Worm (Caenorhabditis elegans) whole organism, L1 larva: ENCODE measurements around the gene C16C10.13.

ENCODE experiments used
- F16B12.6 ChIP-seq: fragments of 150-350 bp; optimal IDR thresholded peaks from 2 replicates; lab custom pipeline; 2014; ENCODE audit warnings: missing biosample characterization, missing genetic modification characterization
- aha-1 ChIP-seq: fragments of 150-350 bp; optimal IDR thresholded peaks from 2 replicates; lab custom pipeline; 2014; ENCODE audit warnings: missing biosample characterization, missing genetic modification characterization
- alr-1 ChIP-seq: fragments of 200-800 bp; sonication (Bioruptor generic); optimal IDR thresholded peaks from 2 replicates; lab custom pipeline; 2018; ENCODE audit warnings: borderline replicate concordance, mild to moderate bottlenecking, missing genetic modification characterization, missing compliant biosample characterization
- aly-2 ChIP-seq: fragments of 150-350 bp; optimal IDR thresholded peaks from 2 replicates; lab custom pipeline; 2014; ENCODE audit warnings: missing biosample characterization, missing genetic modification characterization
- ama-1 ChIP-seq: fragments of 150-350 bp; optimal IDR thresholded peaks from 2 replicates; lab custom pipeline; 2014
- blmp-1 ChIP-seq: fragments of 150-350 bp; optimal IDR thresholded peaks from 2 replicates; lab custom pipeline; 2014; ENCODE audit warnings: missing biosample characterization, missing genetic modification characterization
- ceh-63 ChIP-seq: fragments of 200-800 bp; sonication (Bioruptor generic); optimal IDR thresholded peaks from 2 replicates; lab custom pipeline; 2018; ENCODE audit warnings: mild to moderate bottlenecking, missing genetic modification characterization, missing compliant biosample characterization
- ceh-82 ChIP-seq, 3 experiments: fragments of 150-350 bp in 1 of 3; sonication (generic microtip) in 2 of 3; optimal IDR thresholded peaks; 2 replicates each; lab custom pipeline; 2014 to 2017; ENCODE audit warnings: missing biosample characterization in 3 of 3, missing genetic modification characterization in 3 of 3
- ceh-88 ChIP-seq: fragments of 200-800 bp; sonication (Bioruptor generic); IDR thresholded peaks from 2 replicates; pipeline ENCODE4 v1.3.6; 2022; ENCODE audit warnings: missing genetic modification characterization, missing compliant biosample characterization
- efl-1 ChIP-seq, 4 experiments: fragments of 150-350 bp; optimal IDR thresholded peaks in 3 of 4; peaks in 1 of 4; 1 replicate in 1 of 4; 2 replicates in 3 of 4; lab custom pipeline; 2014; ENCODE audit warnings: missing biosample characterization in 2 of 4, missing genetic modification characterization in 2 of 4, missing genetic modification reagents in 2 of 4
- elt-2 ChIP-seq: sonication (generic microtip); optimal IDR thresholded peaks from 2 replicates; lab custom pipeline; 2016; ENCODE audit warnings: missing genetic modification characterization, mild to moderate bottlenecking, inconsistent platforms, missing compliant biosample characterization, missing genetic modification reagents
- elt-3 ChIP-seq, 6 experiments: fragments of 150-350 bp in 1 of 6; sonication (generic microtip); optimal IDR thresholded peaks; 2 replicates each; lab custom pipeline; 2017 to 2018; ENCODE audit warnings: missing biosample characterization in 6 of 6, missing genetic modification characterization in 6 of 6, inconsistent platforms in 1 of 6
- fkh-10 ChIP-seq: sonication (generic microtip); optimal IDR thresholded peaks from 2 replicates; lab custom pipeline; 2017; ENCODE audit warnings: missing biosample characterization, missing genetic modification reagents, missing genetic modification characterization
- fos-1 ChIP-seq: fragments of 150-350 bp; optimal IDR thresholded peaks from 2 replicates; lab custom pipeline; 2014; ENCODE audit warnings: missing biosample characterization, missing genetic modification characterization
- grh-1 ChIP-seq: fragments of 200-800 bp; sonication (Bioruptor generic); IDR thresholded peaks from 2 replicates; pipeline ENCODE4 v1.3.6; 2022; ENCODE audit warnings: missing genetic modification reagents, missing genetic modification characterization, missing compliant biosample characterization
- hlh-17 ChIP-seq: fragments of 200-800 bp; sonication (Bioruptor generic); optimal IDR thresholded peaks from 2 replicates; lab custom pipeline; 2018; ENCODE audit warnings: missing genetic modification characterization, mild to moderate bottlenecking, missing compliant biosample characterization, moderate library complexity, borderline replicate concordance
- irx-1 ChIP-seq: sonication (generic microtip); optimal IDR thresholded peaks from 2 replicates; lab custom pipeline; 2016; ENCODE audit warnings: missing genetic modification characterization, missing compliant biosample characterization
- isw-1 ChIP-seq: fragments of 200-800 bp; sonication (Bioruptor generic); IDR thresholded peaks from 2 replicates; pipeline ENCODE4 v1.3.6; 2022; ENCODE audit warnings: missing genetic modification characterization, missing compliant biosample characterization
- jun-1 ChIP-seq: fragments of 150-350 bp; optimal IDR thresholded peaks from 2 replicates; lab custom pipeline; 2014; ENCODE audit warnings: missing biosample characterization, missing genetic modification reagents, missing genetic modification characterization
- lin-14 ChIP-seq: fragments of 200-800 bp; sonication (Bioruptor generic); optimal IDR thresholded peaks from 2 replicates; lab custom pipeline; 2018; ENCODE audit warnings: mild to moderate bottlenecking, missing genetic modification characterization, moderate library complexity, missing compliant biosample characterization
- lin-15B ChIP-seq: fragments of 150-350 bp; sonication (generic microtip); optimal IDR thresholded peaks from 3 replicates; lab custom pipeline; 2014; ENCODE audit warnings: missing biosample characterization, missing genetic modification characterization
- lin-39 ChIP-seq: fragments of 150-350 bp; optimal IDR thresholded peaks from 2 replicates; lab custom pipeline; 2014; ENCODE audit warnings: missing biosample characterization, missing genetic modification reagents, missing genetic modification characterization
- lir-3 ChIP-seq: sonication (generic microtip); optimal IDR thresholded peaks from 2 replicates; lab custom pipeline; 2016; ENCODE audit warnings: mild to moderate bottlenecking, missing genetic modification characterization, moderate library complexity, missing compliant biosample characterization; ENCODE audit not compliant: poor library complexity
- lsy-2 ChIP-seq, 2 experiments: fragments of 150-350 bp; optimal IDR thresholded peaks; 2 replicates each; lab custom pipeline; 2014; ENCODE audit warnings: missing biosample characterization in 2 of 2, missing genetic modification characterization in 2 of 2
- mab-9 ChIP-seq: fragments of 200-800 bp; sonication (Bioruptor generic); IDR thresholded peaks from 2 replicates; pipeline ENCODE4 v1.3.6; 2022; ENCODE audit warnings: missing genetic modification reagents, missing genetic modification characterization, missing compliant biosample characterization
- mdl-1 ChIP-seq, 2 experiments: fragments of 150-350 bp; optimal IDR thresholded peaks; 2 replicates each; lab custom pipeline; 2014 to 2017; ENCODE audit warnings: missing biosample characterization in 2 of 2, missing genetic modification characterization in 2 of 2, inconsistent platforms in 1 of 2
- mef-2 ChIP-seq: fragments of 150-350 bp; optimal IDR thresholded peaks from 2 replicates; lab custom pipeline; 2014; ENCODE audit warnings: missing biosample characterization, missing genetic modification characterization
- mep-1 ChIP-seq: fragments of 150-350 bp; optimal IDR thresholded peaks from 2 replicates; lab custom pipeline; 2014; ENCODE audit warnings: missing biosample characterization, missing genetic modification characterization
- nhr-11 ChIP-seq: fragments of 150-350 bp; optimal IDR thresholded peaks from 2 replicates; lab custom pipeline; 2014; ENCODE audit warnings: missing biosample characterization, missing genetic modification characterization
- nhr-20 ChIP-seq: sonication (generic microtip); optimal IDR thresholded peaks from 2 replicates; lab custom pipeline; 2016; ENCODE audit warnings: mild to moderate bottlenecking, missing genetic modification characterization, missing compliant biosample characterization
- nhr-28 ChIP-seq: fragments of 150-350 bp; optimal IDR thresholded peaks from 2 replicates; lab custom pipeline; 2014; ENCODE audit warnings: missing biosample characterization, missing genetic modification characterization
- nhr-71 ChIP-seq: sonication (generic microtip); optimal IDR thresholded peaks from 2 replicates; lab custom pipeline; 2016; ENCODE audit warnings: mild to moderate bottlenecking, missing genetic modification characterization, moderate library complexity, missing compliant biosample characterization
- nhr-76 ChIP-seq: sonication (generic microtip); optimal IDR thresholded peaks from 2 replicates; lab custom pipeline; 2017; ENCODE audit warnings: missing biosample characterization, missing genetic modification characterization
- nhr-84 ChIP-seq: sonication (generic microtip); optimal IDR thresholded peaks from 2 replicates; lab custom pipeline; 2017; ENCODE audit warnings: missing biosample characterization, missing genetic modification characterization
- pax-3 ChIP-seq: fragments of 200-800 bp; sonication (Bioruptor generic); optimal IDR thresholded peaks from 2 replicates; lab custom pipeline; 2018; ENCODE audit warnings: mild to moderate bottlenecking, missing genetic modification characterization, moderate library complexity, missing compliant biosample characterization
- snpc-4 ChIP-seq: fragments of 150-350 bp; optimal IDR thresholded peaks from 2 replicates; lab custom pipeline; 2014; ENCODE audit warnings: missing biosample characterization, missing genetic modification characterization
- snu-23 ChIP-seq: sonication (generic microtip); optimal IDR thresholded peaks from 2 replicates; lab custom pipeline; 2016; ENCODE audit warnings: missing genetic modification characterization, missing compliant biosample characterization
- sox-4 ChIP-seq: sonication (generic microtip); optimal IDR thresholded peaks from 2 replicates; lab custom pipeline; 2016; ENCODE audit warnings: missing genetic modification characterization, missing compliant biosample characterization
- tbx-2 ChIP-seq: sonication (generic microtip); optimal IDR thresholded peaks from 2 replicates; lab custom pipeline; 2016; ENCODE audit warnings: missing genetic modification characterization, missing compliant biosample characterization
- tlp-1 ChIP-seq: fragments of 150-350 bp; optimal IDR thresholded peaks from 2 replicates; lab custom pipeline; 2014; ENCODE audit warnings: missing biosample characterization, missing genetic modification characterization
- unc-130 ChIP-seq: fragments of 150-350 bp; optimal IDR thresholded peaks from 2 replicates; lab custom pipeline; 2017; ENCODE audit warnings: missing biosample characterization, missing genetic modification characterization, inconsistent platforms
- unc-62 ChIP-seq: fragments of 150-350 bp; optimal IDR thresholded peaks from 2 replicates; lab custom pipeline; 2014; ENCODE audit warnings: missing biosample characterization, missing genetic modification reagents, missing genetic modification characterization
- unc-86 ChIP-seq: sonication (generic microtip); optimal IDR thresholded peaks from 2 replicates; lab custom pipeline; 2016; ENCODE audit warnings: missing genetic modification characterization, missing compliant biosample characterization
- unc-98 ChIP-seq: fragments of 200-800 bp; sonication (Bioruptor generic); IDR thresholded peaks from 2 replicates; pipeline ENCODE4 v1.3.6; 2022; ENCODE audit warnings: missing genetic modification characterization, missing compliant biosample characterization
- xbp-1 ChIP-seq: sonication (generic microtip); optimal IDR thresholded peaks from 2 replicates; lab custom pipeline; 2016; ENCODE audit warnings: missing genetic modification characterization, missing compliant biosample characterization
- ztf-4 ChIP-seq: fragments of 150-350 bp; optimal IDR thresholded peaks from 2 replicates; lab custom pipeline; 2014; ENCODE audit warnings: missing biosample characterization, missing genetic modification characterization

Gene C16C10.13

ce11 chrIII:4187845-4188244 is 11.6 kb downstream of the C16C10.13 start, which contains the start of gene R74.2:
TSS of gene R74.2 (plus strand) at chrIII:4188160.
- no peak for TF ChIP-seq fkh-10 (GFP tag; lab: Kevin White, UChicago)
- TF ChIP-seq blmp-1: peak; percentile 98
- TF ChIP-seq snpc-4 (tag; lab: Kevin White, UChicago): no peak

DNA sequence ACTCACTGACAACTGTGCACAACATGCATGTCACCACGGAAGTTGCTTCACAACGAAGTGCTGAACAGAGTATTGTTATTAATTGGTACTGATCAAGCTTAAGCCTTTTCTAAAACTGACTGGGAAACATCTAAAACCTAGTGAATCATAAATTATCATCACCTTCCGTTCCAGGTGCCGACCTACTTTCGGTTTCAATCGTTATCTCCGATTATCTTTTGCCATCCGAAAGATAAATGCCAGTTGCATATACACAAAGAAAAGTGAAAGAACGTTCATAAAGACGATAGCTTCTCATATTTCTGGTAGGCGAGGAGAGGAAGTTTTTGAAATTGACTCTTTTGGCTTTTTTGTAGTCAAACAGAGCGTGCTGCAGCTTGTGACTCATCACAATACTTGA is 13.4 kb downstream of the C16C10.13 start:
- TF ChIP-seq blmp-1: peak; percentile 98
- no peak for TF ChIP-seq aly-2 (tag; lab: Kevin White, UChicago)
- peak in 2 of 6 experiments; percentile 50 to 70 for TF ChIP-seq elt-3 (tag; optimal IDR thresholded peaks at IDR 0.05; lab: Kevin White, UChicago)
- TF ChIP-seq, all 84 proteins: peak for 2

- no peak for TF ChIP-seq snu-23
- no peak for TF ChIP-seq mdl-1 (tag; optimal IDR thresholded peaks at IDR 0.05; lab: Kevin White, UChicago)
- no peak for TF ChIP-seq ztf-4 (tag; lab: Kevin White, UChicago)
- TF ChIP-seq pax-3: no peak
- no peak for TF ChIP-seq xbp-1 (tag; lab: Kevin White, UChicago)
These were observed 14.0 kb downstream of the C16C10.13 start, which contains the start of gene spp-28 for ce11 chrIII:4190241-4190640. TSS of gene spp-28 (minus strand) at chrIII:4190341.

DNA sequence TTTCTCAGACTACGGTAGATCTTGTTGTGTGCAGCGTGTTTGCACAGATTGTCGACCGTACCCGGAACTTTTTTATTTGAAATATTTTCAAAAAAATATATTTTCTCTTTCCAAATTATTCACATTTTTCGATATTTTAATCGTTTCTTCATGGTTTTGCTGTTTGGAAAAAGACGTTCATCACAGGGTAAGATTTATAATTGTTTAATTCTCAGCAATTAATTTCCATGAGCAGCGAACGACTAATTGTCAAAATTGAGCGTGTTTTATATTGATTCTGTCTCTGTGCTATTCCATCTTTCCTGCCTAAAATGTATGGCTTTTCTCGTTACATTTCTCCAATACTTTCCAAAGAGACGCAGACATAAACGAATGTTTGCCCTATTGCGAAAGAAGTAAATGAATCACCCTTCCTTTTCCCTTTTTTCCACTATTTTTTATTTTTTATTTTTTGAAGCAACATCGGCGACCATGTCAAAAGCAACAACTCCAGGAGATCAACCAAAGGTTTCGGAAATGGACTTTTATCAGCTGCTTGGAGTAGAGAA is 14.9 kb downstream of the C16C10.13 start, which contains the start of gene dnj-16:
dnj-16 (plus strand) TSS at position 51 of the 548 bp plus-strand sequence.
- no peak for TF ChIP-seq ama-1 (lab: Kevin White, UChicago)
- peak; percentile 18 for TF ChIP-seq jun-1 (tag; lab: Kevin White, UChicago)
- no peak for TF ChIP-seq mef-2 (tag; lab: Kevin White, UChicago)
- peak; percentile 12 to 73 (median 14) for TF ChIP-seq ceh-82 (tag; optimal IDR thresholded peaks at IDR 0.05; lab: Kevin White, UChicago)
- no peak for TF ChIP-seq unc-130 (tag; lab: Kevin White, UChicago)
- TF ChIP-seq unc-62: no peak
- TF ChIP-seq irx-1 (tag; lab: Kevin White, UChicago): no peak
- TF ChIP-seq nhr-84 (tag; lab: Kevin White, UChicago): no peak
- no peak for TF ChIP-seq mab-9
- peak; percentile 56 for TF ChIP-seq fos-1 (tag; lab: Kevin White, UChicago)
- no peak for TF ChIP-seq unc-86 (tag; lab: Kevin White, UChicago)
- TF ChIP-seq alr-1: no peak
- TF ChIP-seq aha-1 (tag; lab: Kevin White, UChicago): no peak
- no peak for TF ChIP-seq lir-3 (tag; lab: Kevin White, UChicago)
- TF ChIP-seq ceh-88 (GFP tag; lab: Robert Waterston, UW): no peak
- TF ChIP-seq nhr-76 (tag; lab: Kevin White, UChicago): no peak
- TF ChIP-seq elt-3 (tag; optimal IDR thresholded peaks at IDR 0.05; lab: Kevin White, UChicago): no peak
- TF ChIP-seq nhr-71 (tag; lab: Kevin White, UChicago): peak; percentile 31
- no peak for TF ChIP-seq nhr-20 (tag; lab: Kevin White, UChicago)
- TF ChIP-seq lin-14 (GFP tag; lab: Kevin White, UChicago): peak; percentile 66
- peak; percentile 6 for TF ChIP-seq lin-15B
- TF ChIP-seq xbp-1 (tag; lab: Kevin White, UChicago): no peak
- TF ChIP-seq isw-1: no peak
- no peak for TF ChIP-seq ceh-63 (GFP tag; lab: Kevin White, UChicago)
- no peak for TF ChIP-seq unc-98 (GFP tag; lab: Robert Waterston, UW)
- TF ChIP-seq tlp-1 (tag; lab: Kevin White, UChicago): no peak
- TF ChIP-seq lin-39 (tag; lab: Kevin White, UChicago): no peak
- TF ChIP-seq blmp-1: peak; percentile 80
- TF ChIP-seq sox-4: no peak
- TF ChIP-seq efl-1 (optimal IDR thresholded peaks at IDR 0.05; lab: Kevin White, UChicago): peak; percentile 24 to 41
- peak; percentile 15 to 86 for TF ChIP-seq efl-1 (GFP tag; optimal IDR thresholded peaks at IDR 0.05 in 1 of 2; lab: Kevin White, UChicago)
- TF ChIP-seq tbx-2 (tag; lab: Kevin White, UChicago): no peak
- no peak for TF ChIP-seq nhr-28 (tag; lab: Kevin White, UChicago)
- TF ChIP-seq nhr-11 (tag; lab: Kevin White, UChicago): no peak
- TF ChIP-seq elt-2 (tag; lab: Kevin White, UChicago): no peak
- TF ChIP-seq snu-23: peak; percentile 17
- no peak for TF ChIP-seq fkh-10 (GFP tag; lab: Kevin White, UChicago)
- TF ChIP-seq hlh-17: no peak
- TF ChIP-seq grh-1 (GFP tag; lab: Robert Waterston, UW): no peak
- peak; percentile 60 for TF ChIP-seq mep-1 (tag; lab: Kevin White, UChicago)
- no peak for TF ChIP-seq ztf-4 (tag; lab: Kevin White, UChicago)
- no peak for TF ChIP-seq F16B12.6 (tag; lab: Kevin White, UChicago)
- TF ChIP-seq lsy-2 (tag; optimal IDR thresholded peaks at IDR 0.05; lab: Kevin White, UChicago): peak; percentile 14 to 62
